Worm (Caenorhabditis elegans): ENCODE measurements around the gene daf-18.

Gene daf-18

DNA sequence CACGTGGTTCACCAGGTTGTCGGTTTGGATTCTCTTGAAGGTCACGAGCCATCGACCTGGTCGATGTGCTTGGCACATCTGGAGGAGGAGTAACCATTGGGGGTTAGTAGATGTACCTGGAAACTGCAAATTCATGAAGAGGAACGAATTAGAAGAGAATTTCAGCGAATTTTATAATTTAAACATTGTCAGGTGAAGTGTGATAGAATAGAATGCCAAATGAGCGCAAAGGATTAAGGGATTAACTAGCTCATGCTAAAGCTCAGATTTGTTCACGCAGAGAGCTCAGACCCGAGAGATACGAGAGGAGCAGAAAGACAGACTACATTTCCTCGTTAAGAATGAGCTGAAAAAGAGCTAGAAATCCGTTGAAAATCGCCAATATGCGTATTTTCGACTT lies at the start of gene daf-18:
Gene daf-18 (minus strand): TSS at position 126 of the 400 bp plus-strand sequence.
- TF ChIP-seq dao-5 (tag; optimal IDR thresholded peaks at IDR 0.05) (no peak), W03F9.2 (tag; optimal IDR thresholded peaks at IDR 0.05) (no peak), him-1 (tag; optimal IDR thresholded peaks at IDR 0.05) (no peak)

DNA sequence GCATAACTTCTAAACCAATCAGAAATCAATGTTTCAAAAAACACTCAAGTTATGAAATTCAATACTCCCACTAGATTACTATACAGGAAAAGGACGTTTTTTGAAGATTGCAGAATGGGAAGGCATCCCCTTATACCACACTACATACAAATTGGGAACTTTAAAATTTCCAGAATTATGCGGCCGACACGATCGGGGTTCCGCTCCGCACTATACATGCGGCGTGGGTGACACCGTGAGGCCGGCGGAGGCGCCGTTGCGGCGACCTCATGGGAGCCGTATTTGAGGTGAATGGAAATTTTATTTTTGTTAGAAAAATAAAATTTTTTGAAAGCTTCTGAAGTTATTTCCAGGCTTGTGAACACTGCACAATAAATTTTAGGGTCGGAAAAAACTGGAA lies 43.3 kb upstream of the daf-18 start:
- TF ChIP-seq dao-5 (tag; optimal IDR thresholded peaks at IDR 0.05) = no peak
- no peak for TF ChIP-seq W03F9.2 (tag; optimal IDR thresholded peaks at IDR 0.05)
- TF ChIP-seq him-1 (tag; optimal IDR thresholded peaks at IDR 0.05) = no peak

DNA sequence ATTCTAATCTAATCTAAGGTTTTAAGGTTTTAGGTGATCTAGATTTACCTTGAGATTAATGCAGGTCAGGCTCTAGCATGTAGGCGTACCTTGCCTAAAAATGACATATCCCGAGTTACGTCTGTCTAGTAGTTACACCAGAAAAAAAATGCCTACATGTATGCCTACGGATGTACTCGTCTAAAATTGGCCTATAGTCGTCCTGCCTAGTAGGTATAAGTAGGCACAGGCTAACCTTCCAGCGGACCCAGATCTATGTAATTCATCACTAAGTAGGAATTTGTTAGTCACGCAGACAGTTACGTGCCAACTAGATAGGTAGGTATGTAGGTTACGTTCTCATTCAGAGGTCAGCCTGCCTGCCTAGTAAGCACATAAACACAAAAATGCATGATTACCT lies 42.3 kb upstream of the daf-18 start:
- TF ChIP-seq W03F9.2 (tag; optimal IDR thresholded peaks at IDR 0.05) (no peak), dao-5 (tag; optimal IDR thresholded peaks at IDR 0.05) (no peak), him-1 (tag; optimal IDR thresholded peaks at IDR 0.05) (no peak)

DNA sequence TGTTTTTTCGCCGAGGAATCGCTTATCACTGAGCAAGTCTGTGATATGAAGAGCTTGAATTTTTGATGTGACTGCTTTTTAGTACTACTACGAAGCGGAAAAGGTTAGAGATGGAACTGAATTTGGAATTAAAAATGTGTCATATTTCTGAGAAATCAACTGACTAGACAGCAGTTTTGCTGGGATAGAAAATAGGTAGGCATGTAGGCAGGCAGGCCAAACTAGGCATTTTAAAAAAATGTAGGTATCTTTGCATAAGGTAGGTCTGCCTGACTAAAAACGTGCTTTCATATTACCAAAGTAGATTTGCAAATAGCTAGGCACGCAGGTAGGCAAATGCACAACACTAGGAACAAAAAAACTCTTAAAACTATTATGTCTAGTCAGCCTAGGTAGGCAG lies 41.6 kb upstream of the daf-18 start:
- TF ChIP-seq W03F9.2 (tag; optimal IDR thresholded peaks at IDR 0.05) (no peak), him-1 (tag; optimal IDR thresholded peaks at IDR 0.05) (no peak), dao-5 (tag; optimal IDR thresholded peaks at IDR 0.05) (no peak)

DNA sequence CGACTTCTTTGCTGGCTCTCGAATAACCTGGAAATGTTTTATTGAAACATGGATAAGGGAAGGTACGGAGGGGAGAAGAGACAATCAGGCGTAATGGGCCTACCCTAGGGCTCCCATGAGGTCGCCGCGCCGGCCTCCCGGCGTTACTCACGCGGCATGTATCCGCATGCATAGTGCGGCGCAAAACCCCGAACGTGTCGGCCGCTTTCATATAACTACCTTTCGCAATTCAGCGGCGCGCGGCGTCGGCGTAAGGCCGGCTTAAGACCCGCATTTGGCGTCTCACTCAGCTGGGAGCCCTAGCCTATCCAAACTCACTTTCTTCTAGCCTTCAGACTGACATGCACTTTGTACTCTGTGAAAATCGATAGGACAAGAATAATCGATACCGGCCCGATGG lies 37.1 kb upstream of the daf-18 start:
- TF ChIP-seq W03F9.2 (tag; optimal IDR thresholded peaks at IDR 0.05) (no peak), dao-5 (tag; optimal IDR thresholded peaks at IDR 0.05) (no peak), him-1 (tag; optimal IDR thresholded peaks at IDR 0.05) (no peak)

DNA sequence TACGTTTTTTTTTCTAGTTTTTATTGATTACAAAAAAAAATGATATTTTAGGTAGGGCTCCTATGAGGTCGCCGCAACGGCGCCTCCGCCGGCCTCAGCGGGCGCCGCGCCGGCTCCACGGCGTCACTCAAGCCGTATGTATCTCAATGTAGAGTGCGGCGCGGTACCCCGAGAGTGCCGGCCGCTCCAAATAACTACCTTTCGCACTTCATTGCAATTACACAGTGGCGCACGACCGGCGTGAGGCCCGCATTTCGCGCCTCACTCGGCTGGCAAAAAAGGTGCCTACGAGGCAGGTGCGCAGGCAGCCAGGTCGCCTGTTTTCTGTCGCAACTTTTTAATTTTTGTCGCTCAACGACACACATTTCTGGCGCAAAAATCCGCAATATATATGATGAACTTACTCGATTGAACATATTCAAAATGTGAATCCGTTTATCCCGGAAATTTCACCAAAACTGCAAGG lies 35.7 kb upstream of the daf-18 start, which contains the start of gene M04G7.2:
Gene M04G7.2 (minus strand): TSS at position 416 of the 466 bp plus-strand sequence.
- TF ChIP-seq W03F9.2 (tag; optimal IDR thresholded peaks at IDR 0.05) (no peak), dao-5 (tag; optimal IDR thresholded peaks at IDR 0.05) (no peak), him-1 (tag; optimal IDR thresholded peaks at IDR 0.05) (no peak)

DNA sequence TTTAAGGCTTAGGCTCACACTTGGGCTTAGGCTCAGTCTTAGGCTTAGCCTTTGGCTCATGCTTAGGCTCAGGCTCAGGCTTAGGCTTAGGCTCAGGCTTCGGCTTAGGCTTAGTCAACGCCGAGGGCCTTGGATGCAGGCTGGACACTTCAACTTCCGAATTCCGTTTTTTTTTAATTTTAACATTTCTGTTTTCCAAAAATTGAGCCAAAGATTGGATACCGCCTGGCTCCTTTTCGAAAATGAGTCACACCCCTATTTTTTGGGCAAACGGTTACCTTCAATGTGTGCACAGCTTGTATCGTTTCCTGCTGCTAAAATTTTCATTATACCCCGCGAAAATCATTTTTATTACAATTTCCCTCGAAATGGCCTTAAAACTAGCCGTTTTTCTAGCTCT lies 30.5 kb upstream of the daf-18 start, which contains the start of gene M04G7.1:
Gene M04G7.1 (plus strand): TSS at position 301 of the 400 bp plus-strand sequence.
- no peak for TF ChIP-seq him-1 (tag; optimal IDR thresholded peaks at IDR 0.05)
- no peak for TF ChIP-seq dao-5 (tag; optimal IDR thresholded peaks at IDR 0.05)
- TF ChIP-seq W03F9.2 (tag; optimal IDR thresholded peaks at IDR 0.05) = no peak

DNA sequence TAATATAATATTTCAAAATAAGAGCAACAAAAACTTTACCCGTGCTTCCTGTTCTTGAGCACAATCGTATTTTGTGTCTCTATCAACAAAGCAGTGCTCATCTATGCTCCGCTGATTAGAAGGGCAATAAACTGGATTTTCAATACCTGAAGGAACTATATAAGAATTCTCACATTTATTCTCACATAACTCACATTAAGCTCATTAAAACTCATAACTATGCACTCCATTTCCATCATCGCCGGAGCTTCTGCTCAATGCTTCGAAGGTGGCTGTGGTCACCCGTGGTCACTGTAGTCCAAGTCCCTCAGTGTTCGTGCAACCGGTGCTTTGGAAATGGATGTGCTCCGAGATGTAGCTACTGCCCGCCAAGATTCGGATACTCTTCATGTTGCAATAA lies 29.8 kb upstream of the daf-18 start, which contains the start of the genes Y66H1A.8 and M04G7.5:
Gene Y66H1A.8 (minus strand): TSS at position 101 of the 400 bp plus-strand sequence.
Gene M04G7.5 (plus strand): TSS at position 258 of the 400 bp plus-strand sequence.
- TF ChIP-seq W03F9.2 (tag; optimal IDR thresholded peaks at IDR 0.05) (no peak), him-1 (tag; optimal IDR thresholded peaks at IDR 0.05) (no peak), dao-5 (tag; optimal IDR thresholded peaks at IDR 0.05) (no peak)

DNA sequence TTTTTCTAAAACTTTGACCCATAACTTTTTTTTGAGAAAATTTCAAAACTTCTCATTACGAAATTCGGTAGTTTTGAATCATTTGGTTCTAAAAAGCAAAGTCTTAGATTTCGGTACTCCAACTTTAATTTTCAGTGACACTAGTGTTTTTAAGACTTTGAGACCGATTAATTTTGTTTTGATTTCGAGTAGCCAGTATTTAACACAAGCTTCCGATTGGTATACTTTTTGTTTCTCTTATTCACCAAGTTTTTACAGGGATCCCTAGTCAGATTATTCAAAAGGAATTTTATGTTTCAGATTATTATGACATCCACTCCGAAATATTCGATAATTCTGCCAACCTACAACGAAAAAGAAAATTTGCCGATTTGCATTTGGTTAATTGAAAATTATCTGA lies 20.4 kb upstream of the daf-18 start, which contains the start of gene dpm-1:
Gene dpm-1 (plus strand): TSS at position 301 of the 400 bp plus-strand sequence.
- no peak for TF ChIP-seq dao-5 (tag; optimal IDR thresholded peaks at IDR 0.05)
- no peak for TF ChIP-seq W03F9.2 (tag; optimal IDR thresholded peaks at IDR 0.05)
- no peak for TF ChIP-seq him-1 (tag; optimal IDR thresholded peaks at IDR 0.05)

DNA sequence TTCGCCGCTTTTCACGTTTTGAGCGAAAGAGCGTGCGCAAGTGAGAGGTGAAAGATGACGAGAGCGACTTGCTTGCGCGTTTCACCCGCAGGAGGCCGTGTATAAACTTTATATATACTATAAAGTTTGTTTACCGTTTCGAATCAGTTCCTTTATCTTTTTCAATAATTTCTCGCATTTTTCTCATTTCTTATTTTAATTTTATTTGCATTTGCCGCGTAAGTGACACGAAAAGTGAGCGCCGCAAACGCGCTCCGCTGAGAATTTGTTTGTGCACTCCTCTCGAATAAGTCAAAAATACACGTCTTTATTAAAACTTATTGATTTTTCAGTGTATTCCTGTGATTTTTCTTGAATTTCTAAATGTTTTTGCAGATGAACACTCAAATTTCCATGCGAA lies 18.6 kb upstream of the daf-18 start, which contains the start of gene mrpl-55:
Gene mrpl-55 (plus strand): TSS at position 364 of the 400 bp plus-strand sequence.
- no peak for TF ChIP-seq dao-5 (tag; optimal IDR thresholded peaks at IDR 0.05)
- TF ChIP-seq W03F9.2 (tag; optimal IDR thresholded peaks at IDR 0.05) = peak; percentile 89
- TF ChIP-seq him-1 (tag; optimal IDR thresholded peaks at IDR 0.05) = peak; percentile 39

DNA sequence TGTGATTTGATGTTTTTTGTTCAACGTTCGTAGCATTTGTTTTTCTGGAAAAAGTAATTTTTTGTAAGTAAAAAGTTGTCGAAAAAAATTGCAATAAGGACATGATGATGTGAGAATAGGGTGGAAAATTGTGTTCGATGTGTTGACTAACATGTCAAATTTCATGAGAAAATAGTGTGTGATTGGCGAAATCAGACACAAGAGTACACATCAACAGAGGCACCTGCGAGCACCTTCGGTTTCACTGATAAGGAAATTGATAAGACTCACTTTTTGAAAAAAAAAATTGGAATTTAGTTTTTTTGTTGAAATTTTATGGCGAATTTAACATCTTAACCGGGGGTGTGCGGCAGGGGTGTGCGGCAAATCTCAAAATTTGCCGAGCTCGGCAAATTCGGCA lies 15.5 kb upstream of the daf-18 start, which contains the start of gene hum-8:
Gene hum-8 (minus strand): TSS at position 46 of the 400 bp plus-strand sequence.
- TF ChIP-seq W03F9.2 (tag; optimal IDR thresholded peaks at IDR 0.05) (no peak), him-1 (tag; optimal IDR thresholded peaks at IDR 0.05) (no peak), dao-5 (tag; optimal IDR thresholded peaks at IDR 0.05) (no peak)

DNA sequence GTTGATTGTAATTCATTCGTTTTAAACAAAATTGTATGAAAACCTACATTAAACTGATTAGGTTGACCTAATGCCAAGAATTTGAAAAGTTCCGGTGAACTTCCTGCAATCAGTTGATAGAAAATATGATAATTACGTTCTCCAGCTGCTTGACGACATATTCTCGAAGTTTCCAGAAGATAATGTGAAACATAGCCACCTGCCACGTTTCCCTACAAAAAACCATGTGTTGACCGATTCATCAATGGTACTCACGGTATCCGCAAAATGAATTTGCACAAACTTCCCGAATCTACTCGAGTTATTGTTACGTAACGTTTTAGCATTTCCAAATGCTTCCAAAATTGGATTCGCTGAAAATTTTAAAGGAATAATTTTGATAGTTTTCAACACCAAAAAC lies 13.4 kb upstream of the daf-18 start:
- no peak for TF ChIP-seq W03F9.2 (tag; optimal IDR thresholded peaks at IDR 0.05)
- TF ChIP-seq dao-5 (tag; optimal IDR thresholded peaks at IDR 0.05) = no peak
- no peak for TF ChIP-seq him-1 (tag; optimal IDR thresholded peaks at IDR 0.05)

DNA sequence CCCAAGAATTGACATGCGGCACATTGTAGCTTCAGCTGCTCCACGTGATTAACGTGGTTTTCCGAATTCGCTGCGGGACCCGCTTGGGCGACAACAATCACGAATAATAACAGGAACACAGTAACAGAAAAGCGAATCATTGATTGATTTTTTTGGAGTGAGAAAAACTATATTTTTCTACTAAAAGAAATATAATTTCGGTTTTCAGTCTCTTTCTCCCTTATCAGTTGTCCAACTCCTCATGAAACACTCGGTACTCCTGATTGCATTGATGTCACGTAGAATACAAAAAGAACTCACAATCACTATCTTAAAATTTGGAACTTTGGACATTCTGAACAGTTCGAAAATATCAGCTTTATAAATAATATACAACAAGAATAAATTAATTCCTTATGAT lies 3.9 kb upstream of the daf-18 start, which contains the start of gene Y66H1A.5:
Gene Y66H1A.5 (minus strand): TSS at position 265 of the 400 bp plus-strand sequence.
- TF ChIP-seq W03F9.2 (tag; optimal IDR thresholded peaks at IDR 0.05) (no peak), dao-5 (tag; optimal IDR thresholded peaks at IDR 0.05) (no peak), him-1 (tag; optimal IDR thresholded peaks at IDR 0.05) (no peak)

DNA sequence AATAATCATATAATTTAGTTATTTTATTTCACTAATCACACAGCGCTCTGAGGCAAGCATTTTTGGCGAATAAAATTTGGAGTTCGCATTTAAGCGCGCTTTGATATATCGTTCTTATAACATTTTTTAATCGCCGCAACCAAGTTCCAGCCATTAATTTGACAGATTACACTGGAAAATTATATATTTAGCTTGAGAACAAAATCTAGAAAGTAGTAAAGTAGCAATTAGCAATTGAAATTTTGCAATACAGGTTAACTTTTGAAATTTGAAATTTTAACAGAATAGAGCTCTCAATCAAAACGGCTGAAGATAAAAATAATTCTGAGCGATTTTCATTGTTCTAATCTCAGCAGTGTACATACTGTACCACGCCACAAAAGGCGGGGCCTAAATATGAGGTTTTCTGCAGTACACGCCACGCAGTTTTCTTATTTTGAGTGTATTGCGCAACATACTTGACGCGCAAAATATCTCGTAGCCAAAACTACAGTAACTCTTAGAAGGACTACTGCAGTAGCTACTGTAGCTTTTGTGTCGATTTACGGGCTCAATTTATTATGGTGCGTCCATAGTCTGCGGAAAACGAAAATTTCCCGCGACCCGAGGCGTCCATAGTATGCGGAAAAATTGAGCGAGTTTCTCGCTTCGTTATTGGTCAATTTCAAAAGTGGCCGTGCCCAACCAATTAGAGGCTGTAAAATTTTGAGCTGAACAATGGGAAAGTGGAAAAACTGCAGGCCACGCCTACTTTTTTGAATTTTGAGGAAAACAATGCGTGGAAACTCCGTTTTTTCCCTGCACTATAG lies 2.3 kb upstream of the daf-18 start:
- no peak for TF ChIP-seq W03F9.2 (tag; optimal IDR thresholded peaks at IDR 0.05)
- no peak for TF ChIP-seq him-1 (tag; optimal IDR thresholded peaks at IDR 0.05)
- no peak for TF ChIP-seq dao-5 (tag; optimal IDR thresholded peaks at IDR 0.05)

Measured in whole organism, L4/young adult.